Worm (Caenorhabditis elegans) whole organism, late embryonic: ENCODE data around the gene str-38.

ENCODE experiments used
- ceh-19 ChIP-seq: fragments of 200-800 bp; sonication (Bioruptor generic); optimal IDR thresholded peaks from 2 replicates; lab custom pipeline; 2018; ENCODE audit warnings: mild to moderate bottlenecking, missing genetic modification characterization, missing compliant biosample characterization
- ceh-2 ChIP-seq: sonication (generic microtip); optimal IDR thresholded peaks from 2 replicates; lab custom pipeline; 2016; ENCODE audit warnings: missing genotype, missing genetic modification characterization, missing compliant biosample characterization
- ceh-45 ChIP-seq: fragments of 200-800 bp; sonication (Bioruptor generic); IDR thresholded peaks from 2 replicates; pipeline ENCODE4 v1.3.6; 2022; ENCODE audit warnings: missing genetic modification reagents, missing genetic modification characterization, missing compliant biosample characterization
- che-1 ChIP-seq: sonication (generic microtip); optimal IDR thresholded peaks from 2 replicates; lab custom pipeline; 2016; ENCODE audit warnings: mild to moderate bottlenecking, missing genetic modification characterization, missing compliant biosample characterization
- dve-1 ChIP-seq: sonication (generic microtip); optimal IDR thresholded peaks from 2 replicates; lab custom pipeline; 2017; ENCODE audit warnings: antibody characterized with exemption, mild to moderate bottlenecking, missing genetic modification characterization, missing compliant biosample characterization
- elt-4 ChIP-seq: sonication (generic microtip); optimal IDR thresholded peaks from 2 replicates; lab custom pipeline; 2016; ENCODE audit warnings: missing genetic modification characterization, missing compliant biosample characterization
- hlh-30 ChIP-seq: sonication (generic microtip); optimal IDR thresholded peaks from 2 replicates; lab custom pipeline; 2017; ENCODE audit warnings: antibody characterized with exemption, missing genetic modification characterization, missing compliant biosample characterization; ENCODE audit not compliant: insufficient read depth
- nfya-1 ChIP-seq: sonication (generic microtip); optimal IDR thresholded peaks from 2 replicates; lab custom pipeline; 2017; ENCODE audit warnings: missing genetic modification characterization, mild to moderate bottlenecking, missing compliant biosample characterization, antibody characterized with exemption, moderate library complexity
- rnt-1 ChIP-seq: sonication (generic microtip); optimal IDR thresholded peaks from 2 replicates; lab custom pipeline; 2016; ENCODE audit warnings: missing genetic modification characterization, missing compliant biosample characterization

DNA sequence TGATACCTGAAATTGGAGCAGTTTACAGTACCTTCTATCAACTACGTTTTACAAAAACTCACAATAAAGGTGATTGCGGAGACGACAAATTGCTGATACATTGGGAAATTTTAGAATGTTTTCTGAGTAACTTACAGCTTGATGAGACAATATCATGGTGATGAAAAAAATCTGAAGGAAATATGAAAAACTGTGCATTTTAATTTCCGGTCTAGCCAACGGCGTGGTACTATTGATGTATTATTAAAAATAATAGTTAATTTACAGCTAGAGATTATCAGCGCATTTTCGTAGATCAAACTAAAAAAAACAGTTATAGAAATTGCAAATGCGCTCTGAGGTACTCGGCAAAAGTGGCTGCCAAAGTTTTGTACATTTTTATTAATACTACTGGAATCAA, 34.0 kb downstream of the str-38 start, which contains the start of gene srx-29:
- TF ChIP-seq hlh-30 (tag; lab: Kevin White, UChicago), result no peak
- no peak for TF ChIP-seq elt-4 (tag; lab: Kevin White, UChicago)
- TF ChIP-seq nfya-1 (tag; lab: Kevin White, UChicago), result no peak
- TF ChIP-seq ceh-19 (GFP tag; lab: Kevin White, UChicago), result no peak
- TF ChIP-seq ceh-45 (GFP tag; lab: Robert Waterston, UW), result no peak
- no peak for TF ChIP-seq ceh-2 (tag; lab: Kevin White, UChicago)
- no peak for TF ChIP-seq rnt-1 (tag; lab: Kevin White, UChicago)
- no peak for TF ChIP-seq che-1
- no peak for TF ChIP-seq dve-1 (tag; lab: Kevin White, UChicago)
